Worm (Caenorhabditis elegans) whole organism, L2 larva: ENCODE data around the gene scl-20.
"Not testable (repeated sequence)": the region's sequence is repeated elsewhere in the genome, so short reads cannot be mapped to it uniquely, and the experiment has no call there.

Experiments used
- R02D3.7 ChIP-seq: fragments of 150-350 bp; optimal IDR thresholded peaks from 2 replicates; lab custom pipeline; 2014; ENCODE audit warnings: missing biosample characterization, missing genetic modification characterization
- ZK546.5 ChIP-seq: sonication (generic microtip); optimal IDR thresholded peaks from 2 replicates; lab custom pipeline; 2017; ENCODE audit warnings: missing biosample characterization, missing genetic modification characterization
- alr-1 ChIP-seq: fragments of 150-350 bp; optimal IDR thresholded peaks from 2 replicates; lab custom pipeline; 2014; ENCODE audit warnings: missing biosample characterization, missing genetic modification characterization
- ama-1 ChIP-seq: fragments of 150-350 bp; optimal IDR thresholded peaks from 2 replicates; lab custom pipeline; 2018; ENCODE audit warnings: inconsistent platforms
- blmp-1 ChIP-seq: sonication (generic microtip); optimal IDR thresholded peaks from 2 replicates; lab custom pipeline; 2017; ENCODE audit warnings: missing genetic modification characterization, mild to moderate bottlenecking, missing compliant biosample characterization, antibody characterized with exemption, moderate library complexity; ENCODE audit not compliant: insufficient read depth
- ceh-16 ChIP-seq: fragments of 150-350 bp; optimal IDR thresholded peaks from 2 replicates; lab custom pipeline; 2014; ENCODE audit warnings: missing biosample characterization, missing genetic modification characterization
- ceh-82 ChIP-seq: fragments of 150-350 bp; optimal IDR thresholded peaks from 2 replicates; lab custom pipeline; 2014; ENCODE audit warnings: missing biosample characterization, missing genetic modification characterization
- dmd-4 ChIP-seq: sonication (generic microtip); optimal IDR thresholded peaks from 2 replicates; lab custom pipeline; 2017; ENCODE audit warnings: missing biosample characterization, missing genetic modification characterization
- egl-27 ChIP-seq: sonication (generic microtip); optimal IDR thresholded peaks from 3 replicates; lab custom pipeline; 2017; ENCODE audit warnings: missing biosample characterization, missing genetic modification reagents, missing genetic modification characterization
- elt-1 ChIP-seq: fragments of 150-350 bp; optimal IDR thresholded peaks from 2 replicates; lab custom pipeline; 2014; ENCODE audit warnings: missing biosample characterization, missing genetic modification characterization
- elt-3 ChIP-seq: sonication (generic microtip); optimal IDR thresholded peaks from 2 replicates; lab custom pipeline; 2017; ENCODE audit warnings: missing biosample characterization, missing genetic modification characterization
- lin-13 ChIP-seq: fragments of 150-350 bp; optimal IDR thresholded peaks from 2 replicates; lab custom pipeline; 2014; ENCODE audit warnings: missing biosample characterization, missing genetic modification reagents, missing genetic modification characterization
- lsy-2 ChIP-seq, 2 experiments: fragments of 150-350 bp in 1 of 2; sonication (generic microtip) in 1 of 2; optimal IDR thresholded peaks; 2 replicates each; lab custom pipeline; 2014 to 2017; ENCODE audit warnings: missing biosample characterization in 2 of 2, missing genetic modification characterization in 2 of 2
- mab-5 ChIP-seq: fragments of 150-350 bp; optimal IDR thresholded peaks from 2 replicates; lab custom pipeline; 2014; ENCODE audit warnings: missing biosample characterization, missing genetic modification characterization
- mbf-1 ChIP-seq: sonication (generic microtip); optimal IDR thresholded peaks from 2 replicates; lab custom pipeline; 2017; ENCODE audit warnings: missing biosample characterization, missing genetic modification characterization
- mdl-1 ChIP-seq, 2 experiments: fragments of 150-350 bp in 1 of 2; sonication (generic microtip) in 1 of 2; optimal IDR thresholded peaks; 2 replicates each; lab custom pipeline; 2017; ENCODE audit warnings: missing biosample characterization in 2 of 2, missing genetic modification characterization in 2 of 2
- nhr-10 ChIP-seq: sonication (generic microtip); optimal IDR thresholded peaks from 2 replicates; lab custom pipeline; 2017; ENCODE audit warnings: missing biosample characterization, missing genetic modification characterization
- nhr-11 ChIP-seq: fragments of 150-350 bp; optimal IDR thresholded peaks from 2 replicates; lab custom pipeline; 2014; ENCODE audit warnings: missing biosample characterization, missing genetic modification characterization
- nhr-12 ChIP-seq: fragments of 150-350 bp; optimal IDR thresholded peaks from 2 replicates; lab custom pipeline; 2014; ENCODE audit warnings: missing biosample characterization, missing genetic modification characterization
- nhr-129 ChIP-seq: fragments of 150-350 bp; optimal IDR thresholded peaks from 2 replicates; lab custom pipeline; 2014; ENCODE audit warnings: missing biosample characterization, missing genetic modification characterization
- nhr-237 ChIP-seq: fragments of 150-350 bp; optimal IDR thresholded peaks from 2 replicates; lab custom pipeline; 2014; ENCODE audit warnings: missing biosample characterization, missing genetic modification characterization
- nhr-25 ChIP-seq: fragments of 150-350 bp; sonication (generic microtip); optimal IDR thresholded peaks from 3 replicates; lab custom pipeline; 2014; ENCODE audit warnings: missing biosample characterization, missing genetic modification characterization
- peb-1 ChIP-seq: fragments of 150-350 bp; optimal IDR thresholded peaks from 2 replicates; lab custom pipeline; 2014; ENCODE audit warnings: missing biosample characterization, missing genetic modification characterization
- skn-1 ChIP-seq: sonication (generic microtip); optimal IDR thresholded peaks from 2 replicates; lab custom pipeline; 2017; ENCODE audit warnings: missing biosample characterization, missing genetic modification characterization
- sma-9 ChIP-seq, 2 experiments: fragments of 150-350 bp in 1 of 2; sonication (generic microtip) in 1 of 2; optimal IDR thresholded peaks; 2 replicates each; lab custom pipeline; 2014 to 2016; ENCODE audit warnings: missing genetic modification characterization in 2 of 2, mild to moderate bottlenecking in 1 of 2, missing biosample characterization in 1 of 2, missing compliant biosample characterization in 1 of 2, missing genetic modification reagents in 1 of 2, moderate library complexity in 1 of 2
- unc-39 ChIP-seq: fragments of 150-350 bp; optimal IDR thresholded peaks from 2 replicates; lab custom pipeline; 2014; ENCODE audit warnings: missing biosample characterization, missing genetic modification characterization
- unc-55 ChIP-seq: fragments of 150-350 bp; sonication (generic microtip); optimal IDR thresholded peaks from 3 replicates; lab custom pipeline; 2014; ENCODE audit warnings: missing biosample characterization, missing genetic modification reagents, missing genetic modification characterization
- unc-62 ChIP-seq: fragments of 150-350 bp; optimal IDR thresholded peaks from 2 replicates; lab custom pipeline; 2014; ENCODE audit warnings: missing biosample characterization, missing genetic modification reagents, missing genetic modification characterization
- zag-1 ChIP-seq: fragments of 150-350 bp; optimal IDR thresholded peaks from 2 replicates; lab custom pipeline; 2014; ENCODE audit warnings: missing biosample characterization, missing genetic modification characterization
- ztf-1 ChIP-seq: fragments of 200-800 bp; sonication (Bioruptor generic); conservative IDR thresholded peaks from 2 replicates; pipeline ENCODE4 v1.3.6; 2022; ENCODE audit warnings: missing genetic modification characterization, missing compliant biosample characterization
- ztf-11 ChIP-seq: sonication (generic microtip); optimal IDR thresholded peaks from 2 replicates; lab custom pipeline; 2017; ENCODE audit warnings: missing biosample characterization, missing genetic modification characterization

Gene scl-20

DNA sequence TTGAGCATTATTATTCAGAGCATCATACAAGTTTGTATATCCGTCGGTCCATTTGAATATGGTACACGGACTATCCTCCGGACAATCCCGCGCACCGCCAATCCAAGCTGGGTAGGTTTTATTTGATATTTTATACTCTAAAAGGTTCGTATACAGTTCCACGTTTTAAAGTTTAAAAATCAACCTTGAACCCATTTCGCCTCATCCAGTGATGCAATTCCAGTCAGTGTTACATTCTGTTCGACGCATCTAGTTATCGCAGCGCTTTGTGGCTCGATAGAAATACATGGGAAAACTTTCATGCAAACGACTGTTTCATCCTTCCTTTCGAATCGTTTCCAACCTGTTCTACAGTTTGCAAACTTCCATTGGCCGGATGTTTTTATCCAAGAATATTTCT lies 35.6 kb upstream of the scl-20 start:
- TF ChIP-seq unc-62 (no peak), ztf-11 (no peak), elt-1 (no peak), skn-1 (tag; lab: Kevin White, UChicago) (no peak), nhr-25 (no peak), nhr-12 (tag; lab: Kevin White, UChicago) (no peak), dmd-4 (tag; lab: Kevin White, UChicago) (no peak), blmp-1 (tag; lab: Kevin White, UChicago) (no peak), ZK546.5 (tag; lab: Kevin White, UChicago) (no peak), nhr-129 (tag; lab: Kevin White, UChicago) (no peak)

DNA sequence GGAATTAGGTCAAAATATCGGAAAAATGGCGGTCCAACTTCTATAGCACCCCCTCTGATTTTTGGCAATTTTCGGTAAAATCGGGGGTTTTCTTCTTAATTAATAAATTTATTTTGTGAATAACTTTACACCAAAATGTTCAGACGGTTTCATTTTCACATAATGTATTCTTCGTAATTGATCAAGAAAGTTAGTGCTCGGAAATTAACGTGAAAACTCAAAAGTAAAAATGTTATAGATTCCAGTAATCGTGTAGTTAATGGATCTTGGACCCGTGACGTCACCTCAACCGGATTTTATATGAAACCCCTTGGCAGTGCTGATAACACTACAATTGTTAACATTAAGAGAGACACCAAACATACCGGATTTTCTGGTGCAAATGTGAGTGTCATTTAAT lies 27.8 kb upstream of the scl-20 start, which contains the start of gene F11D11.22:
F11D11.22 (plus strand) TSS at position 301 of the 400 bp plus-strand sequence.
- TF ChIP-seq R02D3.7, elt-3, zag-1 (tag; lab: Kevin White, UChicago): not testable (repeated sequence)

- TF ChIP-seq nhr-25: no peak
- TF ChIP-seq mdl-1 (tag; optimal IDR thresholded peaks at IDR 0.05; lab: Kevin White, UChicago): no peak
- no peak for TF ChIP-seq ceh-16 (tag; lab: Kevin White, UChicago)
- no peak for TF ChIP-seq unc-39 (tag; lab: Kevin White, UChicago)
- no peak for TF ChIP-seq nhr-12 (tag; lab: Kevin White, UChicago)
- TF ChIP-seq ztf-1 (GFP tag; lab: Robert Waterston, UW): no peak
- no peak for TF ChIP-seq ama-1 (lab: Kevin White, UChicago)
- TF ChIP-seq, all 48 proteins: peak for 0
Measured at ce11 chrV:18761078-18761477, 26.8 kb upstream of the scl-20 start, which contains the start of gene F11D11.4. Gene F11D11.4 (plus strand): TSS chrV:18761378.

DNA sequence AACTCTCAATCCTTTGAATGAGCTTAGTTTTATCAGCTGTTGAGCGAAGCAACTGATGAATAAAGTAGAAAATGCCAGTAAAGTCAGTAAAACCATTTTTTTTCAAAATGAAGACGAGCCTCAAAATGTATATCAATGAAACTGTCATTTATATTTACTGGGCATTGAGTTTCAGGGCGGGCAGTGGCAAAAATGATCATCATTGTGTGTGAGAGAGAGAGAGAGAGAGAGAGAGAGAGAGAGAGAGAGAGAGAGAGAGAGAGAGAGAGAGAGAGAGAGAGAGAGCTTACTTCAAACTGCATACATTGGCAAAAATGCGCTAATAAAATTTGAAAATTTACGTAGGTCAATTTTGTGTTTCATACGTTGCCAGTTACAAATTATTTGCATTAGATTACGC lies 25.9 kb upstream of the scl-20 start, which contains the start of gene F11D11.3:
F11D11.3 (minus strand) TSS at position 101 of the 400 bp plus-strand sequence.
- no peak for TF ChIP-seq unc-55 (GFP tag; lab: Kevin White, UChicago)

DNA sequence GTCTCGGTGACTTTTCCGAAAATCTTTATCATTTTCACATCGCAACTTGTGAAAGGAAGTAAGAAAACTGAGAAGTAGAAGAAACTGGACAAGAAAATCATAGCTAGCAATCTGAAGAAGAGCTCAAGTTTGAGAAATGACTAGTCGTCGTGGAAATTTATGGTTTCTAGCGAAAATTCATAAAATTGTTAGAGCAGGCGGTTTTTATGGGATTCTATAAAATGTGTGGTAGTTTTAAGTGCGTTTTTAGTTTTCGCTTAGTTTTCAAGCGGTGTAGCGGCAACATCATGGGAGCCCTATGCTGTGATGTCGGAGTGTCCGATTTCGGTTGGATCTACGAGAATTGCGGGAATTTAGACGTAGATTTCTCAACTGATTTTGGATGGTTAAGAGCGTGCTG lies 20.0 kb upstream of the scl-20 start, which contains the start of gene clec-254:
clec-254 (minus strand) TSS at position 101 of the 400 bp plus-strand sequence.
- TF ChIP-seq nhr-237, zag-1, ceh-82 (tag; lab: Kevin White, UChicago): not testable (repeated sequence)

ce11 chrV:18753036-18753435 lies 18.8 kb upstream of the scl-20 start, which contains the start of gene F11D11.6:
Gene F11D11.6 (minus strand): TSS chrV:18753136.
- TF ChIP-seq elt-3 (tag; lab: Kevin White, UChicago) (no peak), blmp-1 (tag; lab: Kevin White, UChicago) (no peak), alr-1 (no peak), lsy-2 (tag; optimal IDR thresholded peaks at IDR 0.05; lab: Kevin White, UChicago) (no peak), peb-1 (tag; lab: Kevin White, UChicago) (no peak), lin-13 (GFP tag; lab: Kevin White, UChicago) (no peak), mbf-1 (no peak), egl-27 (no peak), sma-9 (GFP tag; optimal IDR thresholded peaks at IDR 0.05; lab: Kevin White, UChicago) (no peak), sma-9 (tag; optimal IDR thresholded peaks at IDR 0.05; lab: Kevin White, UChicago) (no peak), nhr-10 (no peak), mab-5 (no peak), zag-1 (tag; lab: Kevin White, UChicago) (no peak), unc-62 (no peak), ZK546.5 (tag; lab: Kevin White, UChicago) (no peak), nhr-129 (tag; lab: Kevin White, UChicago) (no peak), nhr-11 (tag; lab: Kevin White, UChicago) (no peak)
